ENCODE assay signal across 5 worm cellular contexts in the genomic region with DNA sequence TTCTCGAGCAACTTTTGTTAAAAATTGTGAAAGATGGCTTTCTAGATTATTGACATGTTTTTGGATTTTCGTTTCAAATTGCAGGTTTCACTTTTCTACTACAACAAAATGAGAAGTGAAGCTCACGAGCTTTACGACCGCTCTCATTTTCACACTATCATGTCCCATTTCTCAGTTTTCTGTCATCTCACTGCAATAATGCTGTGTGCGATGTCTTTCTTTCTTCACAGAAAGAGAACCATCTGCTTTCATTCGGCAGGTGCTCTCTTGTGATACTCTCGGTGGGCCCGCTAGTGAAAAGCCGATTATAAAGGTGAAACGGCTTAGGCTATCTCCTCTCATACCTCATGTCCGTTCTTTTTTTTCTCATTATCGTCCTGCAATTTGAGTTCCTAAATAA.
TF ChIP-seq lines count a peak whose summit lies in the region.

No protein-coding gene starts in this region.

TF ChIP-seq in whole organism, L1 larva, 84 proteins besides CTCF, POLR2A, EP300 and RAD21:
- TF ChIP-seq egl-27 (tag; optimal IDR thresholded peaks at IDR 0.05; lab: Kevin White, UChicago) (peak in 1 of 2 experiments; percentile 45), rnt-1 (tag; optimal IDR thresholded peaks at IDR 0.05; lab: Kevin White, UChicago) (peak; percentile 47), nhr-84 (tag; optimal IDR thresholded peaks at IDR 0.05; lab: Kevin White, UChicago) (no peak)

TF ChIP-seq in whole organism, L3 larva, 47 proteins besides CTCF, POLR2A, EP300 and RAD21:
- TF ChIP-seq daf-12 (tag; optimal IDR thresholded peaks at IDR 0.05; lab: Kevin White, UChicago) (no peak), egl-5 (tag; optimal IDR thresholded peaks at IDR 0.05; lab: Kevin White, UChicago) (peak; percentile 49), skn-1 (tag; optimal IDR thresholded peaks at IDR 0.05; lab: Kevin White, UChicago) (no peak), ZK546.5 (tag; optimal IDR thresholded peaks at IDR 0.05; lab: Kevin White, UChicago) (no peak)

TF ChIP-seq in whole organism, early embryonic, 17 proteins besides CTCF, POLR2A, EP300 and RAD21:
- TF ChIP-seq sea-1 (GFP tag; conservative IDR thresholded peaks at IDR 0.05; lab: Robert Waterston, UW) (no peak), tbx-11 (GFP tag; IDR thresholded peaks at IDR 0.05; lab: Robert Waterston, UW) (no peak), ama-1 (optimal IDR thresholded peaks at IDR 0.05; lab: Kevin White, UChicago) (peak; percentile 30), scrt-1 (GFP tag; IDR thresholded peaks at IDR 0.05; lab: Robert Waterston, UW) (no peak)

TF ChIP-seq in whole organism, midembryonic, 9 proteins besides CTCF, POLR2A, EP300 and RAD21:
- TF ChIP-seq ztf-23 (GFP tag; IDR thresholded peaks at IDR 0.05; lab: Robert Waterston, UW) (no peak), ztf-29 (GFP tag; IDR thresholded peaks at IDR 0.05; lab: Robert Waterston, UW) (0 out of 2 replicates have a peak, but pooled peaks have one; percentile 43), flt-1 (GFP tag; IDR thresholded peaks at IDR 0.05; lab: Robert Waterston, UW) (0 out of 2 replicates have a peak, but pooled peaks have one; percentile 14)

TF ChIP-seq in whole organism, young adult, 124 proteins besides CTCF, POLR2A, EP300 and RAD21:
- TF ChIP-seq ceh-100 (GFP tag; IDR thresholded peaks at IDR 0.05; lab: Robert Waterston, UW) (0 out of 2 replicates have a peak, but pooled peaks have one; percentile 1), lag-1 (GFP tag; IDR thresholded peaks at IDR 0.05; lab: Robert Waterston, UW) (no peak)
